Fruit fly (Drosophila melanogaster) whole organism, prepupa: Measurements from ENCODE around the gene CG43965.
A peak's percentile ranks its signal among the peaks of the same experiment; 100 is the strongest.

Experiments used
- Blimp-1 ChIP-seq: fragments of 200-800 bp; sonication (Bioruptor generic); optimal IDR thresholded peaks from 3 replicates; lab custom pipeline; 2017; ENCODE audit warnings: missing biosample characterization, missing genetic modification characterization, mild to moderate bottlenecking, moderate library complexity, missing genetic modification reagents
- CG10631 ChIP-seq: fragments of 200-800 bp; sonication (Bioruptor generic); optimal IDR thresholded peaks from 2 replicates; lab custom pipeline; 2016; ENCODE audit warnings: missing biosample characterization, missing genetic modification characterization
- CG11294 ChIP-seq: fragments of 200-800 bp; sonication (Bioruptor generic); IDR thresholded peaks from 2 replicates; pipeline ENCODE4 v1.3.6; 2022; ENCODE audit warnings: missing biosample characterization, missing genetic modification characterization
- CG11762 ChIP-seq: fragments of 200-800 bp; sonication (Bioruptor generic); optimal IDR thresholded peaks from 3 replicates; lab custom pipeline; 2016; ENCODE audit warnings: missing biosample characterization, missing genetic modification characterization; ENCODE audit not compliant: insufficient read depth
- CG11902 ChIP-seq: fragments of 200-800 bp; sonication (Bioruptor generic); optimal IDR thresholded peaks from 3 replicates; lab custom pipeline; 2016; ENCODE audit warnings: missing biosample characterization, missing genetic modification characterization
- CG15336 ChIP-seq: fragments of 200-800 bp; sonication (Bioruptor generic); IDR thresholded peaks from 2 replicates; pipeline ENCODE4 v1.3.6; 2022; ENCODE audit warnings: missing biosample characterization, missing genetic modification characterization
- CG1621 ChIP-seq: fragments of 200-800 bp; sonication (Bioruptor generic); optimal IDR thresholded peaks from 3 replicates; lab custom pipeline; 2018; ENCODE audit warnings: missing biosample characterization, mild to moderate bottlenecking, missing genetic modification characterization
- CG16779 ChIP-seq: fragments of 200-800 bp; sonication (Bioruptor generic); optimal IDR thresholded peaks from 3 replicates; lab custom pipeline; 2017; ENCODE audit warnings: missing biosample characterization, mild to moderate bottlenecking, missing genetic modification characterization
- CG3032 ChIP-seq: fragments of 200-800 bp; optimal IDR thresholded peaks from 2 replicates; lab custom pipeline; 2019; ENCODE audit warnings: missing biosample characterization, mild to moderate bottlenecking, missing genetic modification characterization, moderate library complexity
- CG31627 ChIP-seq: fragments of 200-800 bp; sonication (Bioruptor generic); optimal IDR thresholded peaks from 3 replicates; lab custom pipeline; 2016; ENCODE audit warnings: missing biosample characterization, missing genetic modification characterization
- CG32006 ChIP-seq: fragments of 200-800 bp; sonication (Bioruptor generic); optimal IDR thresholded peaks from 3 replicates; lab custom pipeline; 2017; ENCODE audit warnings: missing biosample characterization, mild to moderate bottlenecking, missing genetic modification characterization
- CG34406 ChIP-seq: fragments of 200-800 bp; sonication (Bioruptor generic); optimal IDR thresholded peaks from 3 replicates; lab custom pipeline; 2016; ENCODE audit warnings: missing biosample characterization, missing genetic modification characterization
- CG3919 ChIP-seq: fragments of 200-800 bp; sonication (Bioruptor generic); optimal IDR thresholded peaks from 3 replicates; lab custom pipeline; 2016; ENCODE audit warnings: missing biosample characterization, missing genetic modification characterization
- CG6163 ChIP-seq: fragments of 200-800 bp; sonication (Bioruptor generic); IDR thresholded peaks from 3 replicates; pipeline ENCODE4 v1.3.6; 2022; ENCODE audit warnings: missing biosample characterization, missing genetic modification characterization
- CG6276 ChIP-seq: fragments of 200-800 bp; sonication (Bioruptor generic); optimal IDR thresholded peaks from 2 replicates; lab custom pipeline; 2017; ENCODE audit warnings: missing biosample characterization, mild to moderate bottlenecking, missing genetic modification characterization
- CG6792 ChIP-seq: fragments of 200-800 bp; sonication (Bioruptor generic); optimal IDR thresholded peaks from 3 replicates; lab custom pipeline; 2016; ENCODE audit warnings: missing biosample characterization, missing genetic modification characterization
- CG6854 ChIP-seq: fragments of 200-800 bp; sonication (Bioruptor generic); optimal IDR thresholded peaks from 2 replicates; lab custom pipeline; 2017; ENCODE audit warnings: missing biosample characterization, mild to moderate bottlenecking, missing genetic modification characterization
- CG7368 ChIP-seq: fragments of 200-800 bp; sonication (Bioruptor generic); optimal IDR thresholded peaks from 3 replicates; lab custom pipeline; 2016; ENCODE audit warnings: missing biosample characterization, missing genetic modification characterization
- CG8119 ChIP-seq: fragments of 200-800 bp; sonication (Bioruptor generic); IDR thresholded peaks from 3 replicates; pipeline ENCODE4 v1.3.6; 2022; ENCODE audit warnings: missing biosample characterization, missing genetic modification characterization
- CG8632 ChIP-seq: fragments of 200-800 bp; sonication (Bioruptor generic); optimal IDR thresholded peaks from 3 replicates; lab custom pipeline; 2016; ENCODE audit warnings: missing biosample characterization, missing genetic modification characterization
- CG9139 ChIP-seq: fragments of 200-800 bp; sonication (Bioruptor generic); optimal IDR thresholded peaks from 3 replicates; lab custom pipeline; 2017; ENCODE audit warnings: missing biosample characterization, mild to moderate bottlenecking, missing genetic modification characterization
- Eip93F ChIP-seq: fragments of 200-800 bp; sonication (Bioruptor generic); optimal IDR thresholded peaks from 2 replicates; lab custom pipeline; 2016; ENCODE audit warnings: missing biosample characterization, mild to moderate bottlenecking, missing genetic modification characterization
- Ets21C ChIP-seq: fragments of 200-800 bp; sonication (Bioruptor generic); optimal IDR thresholded peaks from 3 replicates; lab custom pipeline; 2016; ENCODE audit warnings: missing biosample characterization, missing genetic modification characterization
- Ets96B ChIP-seq: fragments of 200-800 bp; optimal IDR thresholded peaks from 2 replicates; lab custom pipeline; 2019; ENCODE audit warnings: missing biosample characterization, mild to moderate bottlenecking, missing genetic modification characterization, moderate library complexity
- Gug ChIP-seq: fragments of 200-800 bp; sonication (Bioruptor generic); IDR thresholded peaks from 2 replicates; pipeline ENCODE4 v1.3.6; 2022; ENCODE audit warnings: missing biosample characterization, missing genetic modification characterization
- Hr38 ChIP-seq: sonication (Bioruptor generic); optimal IDR thresholded peaks from 2 replicates; lab custom pipeline; 2016; ENCODE audit warnings: missing biosample characterization, missing genetic modification characterization
- Hr39 ChIP-seq: fragments of 200-800 bp; sonication (Bioruptor generic); optimal IDR thresholded peaks from 2 replicates; lab custom pipeline; 2016; ENCODE audit warnings: missing biosample characterization, missing genetic modification characterization
- Hr4 ChIP-seq: fragments of 200-800 bp; sonication (Bioruptor generic); optimal IDR thresholded peaks from 3 replicates; lab custom pipeline; 2016; ENCODE audit warnings: missing biosample characterization, missing genetic modification characterization
- Lpt ChIP-seq: fragments of 200-800 bp; sonication (Bioruptor generic); optimal IDR thresholded peaks from 3 replicates; lab custom pipeline; 2016; ENCODE audit warnings: missing biosample characterization, missing genetic modification characterization
- Met ChIP-seq: fragments of 200-800 bp; sonication (Bioruptor generic); optimal IDR thresholded peaks from 3 replicates; lab custom pipeline; 2016; ENCODE audit warnings: missing biosample characterization, missing genetic modification characterization
- OdsH ChIP-seq: fragments of 200-800 bp; sonication (Bioruptor generic); optimal IDR thresholded peaks from 3 replicates; lab custom pipeline; 2016; ENCODE audit warnings: missing biosample characterization, missing genetic modification characterization
- Sox102F ChIP-seq: fragments of 200-800 bp; sonication (Bioruptor generic); optimal IDR thresholded peaks from 2 replicates; lab custom pipeline; 2016; ENCODE audit warnings: missing biosample characterization, mild to moderate bottlenecking, missing genetic modification characterization
- Sox14 ChIP-seq: fragments of 200-800 bp; sonication (Bioruptor generic); optimal IDR thresholded peaks from 3 replicates; lab custom pipeline; 2016; ENCODE audit warnings: missing biosample characterization, missing genetic modification characterization
- Sox15 ChIP-seq: fragments of 200-800 bp; sonication (Bioruptor generic); optimal IDR thresholded peaks from 3 replicates; lab custom pipeline; 2016; ENCODE audit warnings: missing biosample characterization, missing genetic modification characterization
- achi ChIP-seq: fragments of 200-800 bp; sonication (Bioruptor generic); optimal IDR thresholded peaks from 3 replicates; lab custom pipeline; 2016; ENCODE audit warnings: missing biosample characterization, missing genetic modification characterization
- cyc ChIP-seq: fragments of 200-800 bp; sonication (Bioruptor generic); optimal IDR thresholded peaks from 3 replicates; lab custom pipeline; 2016; ENCODE audit warnings: missing biosample characterization, missing genetic modification characterization
- dsx ChIP-seq: fragments of 200-800 bp; optimal IDR thresholded peaks from 3 replicates; lab custom pipeline; 2019; ENCODE audit warnings: missing biosample characterization, mild to moderate bottlenecking, missing genetic modification characterization, moderate library complexity; ENCODE audit not compliant: poor library complexity, severe bottlenecking
- esn ChIP-seq: fragments of 200-800 bp; sonication (Bioruptor generic); optimal IDR thresholded peaks from 2 replicates; lab custom pipeline; 2016; ENCODE audit warnings: missing biosample characterization, mild to moderate bottlenecking, missing genetic modification characterization, moderate library complexity
- fd59A ChIP-seq: fragments of 200-800 bp; sonication (Bioruptor generic); optimal IDR thresholded peaks from 2 replicates; lab custom pipeline; 2017; ENCODE audit warnings: missing biosample characterization, mild to moderate bottlenecking, missing genetic modification characterization, missing genetic modification reagents
- fd85E ChIP-seq: fragments of 200-800 bp; sonication (Bioruptor generic); optimal IDR thresholded peaks from 3 replicates; lab custom pipeline; 2016; ENCODE audit warnings: missing biosample characterization, missing genetic modification characterization
- fkh ChIP-seq: fragments of 200-800 bp; sonication (Bioruptor generic); optimal IDR thresholded peaks from 3 replicates; lab custom pipeline; 2017; ENCODE audit warnings: missing biosample characterization, mild to moderate bottlenecking, missing genetic modification characterization, moderate library complexity
- lz ChIP-seq: fragments of 200-800 bp; sonication (Bioruptor generic); optimal IDR thresholded peaks from 3 replicates; lab custom pipeline; 2016; ENCODE audit warnings: missing biosample characterization, missing genetic modification characterization
- net ChIP-seq: fragments of 200-800 bp; sonication (Bioruptor generic); optimal IDR thresholded peaks from 3 replicates; lab custom pipeline; 2016; ENCODE audit warnings: missing biosample characterization, missing genetic modification characterization
- salr ChIP-seq, 2 experiments: fragments of 200-800 bp; sonication (Bioruptor generic); optimal IDR thresholded peaks; 3 replicates each; lab custom pipeline; 2016 to 2018; ENCODE audit warnings: missing biosample characterization in 2 of 2, missing genetic modification characterization in 2 of 2, mild to moderate bottlenecking in 1 of 2
- spab ChIP-seq: fragments of 200-800 bp; sonication (Bioruptor generic); optimal IDR thresholded peaks from 2 replicates; lab custom pipeline; 2017; ENCODE audit warnings: missing biosample characterization, mild to moderate bottlenecking, missing genetic modification characterization, missing genetic modification reagents
- ss ChIP-seq, 2 experiments: fragments of 200-800 bp; sonication (Bioruptor generic); optimal IDR thresholded peaks; 2 replicates in 1 of 2; 3 replicates in 1 of 2; lab custom pipeline; 2017 to 2018; ENCODE audit warnings: mild to moderate bottlenecking in 2 of 2, missing biosample characterization in 2 of 2, missing genetic modification characterization in 2 of 2, moderate library complexity in 1 of 2

Gene CG43965

DNA sequence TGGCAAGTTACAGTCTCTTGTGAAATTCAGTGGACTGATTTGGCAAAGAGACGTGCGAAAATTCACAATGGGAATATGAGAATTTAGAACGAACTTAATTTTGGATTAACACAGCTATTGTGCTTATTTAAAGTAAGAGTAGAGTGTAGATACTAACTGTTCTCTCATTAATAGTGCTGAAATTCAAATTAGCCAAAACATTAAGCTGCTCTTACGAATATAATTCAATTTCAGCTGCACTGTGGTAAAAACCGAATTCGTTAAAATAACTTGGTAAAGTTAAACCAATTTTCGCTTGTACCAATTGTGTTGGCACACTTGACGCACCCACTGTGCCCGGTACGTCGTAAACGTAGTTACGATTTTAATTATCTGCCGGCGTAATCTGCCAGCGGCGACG, 42.3 kb upstream of the CG43965 start (continued):
- TF ChIP-seq CG11902 (GFP tag; lab: Kevin White, UChicago) (peak; percentile 63), Hr39 (GFP tag; lab: Kevin White, UChicago) (peak; percentile 69), CG11294 (GFP tag; lab: Robert Waterston, UW) (peak; percentile 24; the same call in 1 of the 2 replicates), CG32006 (GFP tag; lab: Kevin White, UChicago) (peak; percentile 84), CG15336 (GFP tag; lab: Robert Waterston, UW) (peak; percentile 62), fkh (no peak), CG6792 (GFP tag; lab: Kevin White, UChicago) (peak; percentile 68), CG11762 (peak; percentile 67), CG6276 (GFP tag; lab: Kevin White, UChicago) (peak; percentile 74), CG8632 (peak; percentile 59), CG6163 (peak; percentile 65), CG16779 (tag; lab: Kevin White, UChicago) (peak; percentile 35), OdsH (peak; percentile 81), CG6854 (GFP tag; lab: Kevin White, UChicago) (no peak), ss (GFP tag; optimal IDR thresholded peaks at IDR 0.05; lab: Kevin White, UChicago) (peak; percentile 35 to 71), lz (GFP tag; lab: Kevin White, UChicago) (peak; percentile 66)

DNA sequence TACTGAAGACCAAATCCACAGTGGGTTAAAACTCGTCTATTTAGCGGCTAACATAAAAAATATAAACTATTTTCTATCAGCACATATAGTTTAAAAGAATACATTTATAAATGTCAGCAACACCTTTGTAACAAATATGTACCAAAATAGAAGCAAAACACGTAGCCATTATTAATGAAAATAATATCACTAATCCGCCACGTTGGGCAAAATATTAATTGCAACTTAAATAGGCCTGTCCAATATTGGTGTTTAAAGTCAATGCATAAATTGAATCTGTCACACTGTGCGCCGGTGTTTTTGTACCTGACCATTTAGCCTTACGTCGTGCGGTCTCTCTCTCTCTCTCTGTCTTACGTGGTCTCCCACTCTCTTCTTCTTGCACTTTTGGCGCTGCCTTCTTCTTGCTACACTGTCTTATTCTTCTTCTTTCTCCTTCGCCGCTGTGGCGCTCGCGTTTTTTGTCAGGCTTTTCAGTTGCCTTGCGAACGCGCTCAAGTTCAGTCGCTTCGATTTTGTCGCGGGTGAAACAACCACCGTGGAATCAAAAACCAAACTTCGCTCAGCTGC, 40.5 kb upstream of the CG43965 start:
- TF ChIP-seq Gug = peak; percentile 97
- peak; percentile 97 for TF ChIP-seq Hr4
- TF ChIP-seq CG34406 = peak; percentile 98
- peak; percentile 98 for TF ChIP-seq CG6792 (GFP tag; lab: Kevin White, UChicago)
- peak; percentile 90 for TF ChIP-seq Eip93F (GFP tag; lab: Kevin White, UChicago)
- TF ChIP-seq CG10631 (GFP tag; lab: Kevin White, UChicago) = peak; percentile 98
- TF ChIP-seq ss (GFP tag; optimal IDR thresholded peaks at IDR 0.05; lab: Kevin White, UChicago) = peak; percentile 94 to 98
- peak; percentile 94 for TF ChIP-seq Blimp-1
- peak; percentile 99 for TF ChIP-seq OdsH
- TF ChIP-seq Ets21C (GFP tag; lab: Kevin White, UChicago) = peak; percentile 98
- peak; percentile 95 for TF ChIP-seq fd85E (GFP tag; lab: Kevin White, UChicago)
- peak; percentile 96 for TF ChIP-seq CG6854 (GFP tag; lab: Kevin White, UChicago)
- TF ChIP-seq Lpt (GFP tag; lab: Kevin White, UChicago) = peak; percentile 87
- peak; percentile 88 for TF ChIP-seq CG16779 (tag; lab: Kevin White, UChicago)
- TF ChIP-seq salr (GFP tag; optimal IDR thresholded peaks at IDR 0.05; lab: Kevin White, UChicago) = peak; percentile 97 to 99
- peak; percentile 99 for TF ChIP-seq esn
- TF ChIP-seq CG3032 = peak; percentile 99
- peak; percentile 97 for TF ChIP-seq CG32006 (GFP tag; lab: Kevin White, UChicago)
- TF ChIP-seq Sox14 (GFP tag; lab: Kevin White, UChicago) = peak; percentile 99
- peak; percentile 55 for TF ChIP-seq dsx (GFP tag; lab: Kevin White, UChicago)
- TF ChIP-seq Met (GFP tag; lab: Kevin White, UChicago) = peak; percentile 99
- TF ChIP-seq spab (GFP tag; lab: Kevin White, UChicago) = peak; percentile 94
- peak; percentile 98 for TF ChIP-seq Sox102F (GFP tag; lab: Kevin White, UChicago)
- peak; percentile 95 for TF ChIP-seq CG11294 (GFP tag; lab: Robert Waterston, UW)
- peak; percentile 94 for TF ChIP-seq CG15336 (GFP tag; lab: Robert Waterston, UW)
- peak; percentile 97 for TF ChIP-seq CG11762
- peak; percentile 97 for TF ChIP-seq CG7368
- peak; percentile 80 for TF ChIP-seq CG9139 (GFP tag; lab: Kevin White, UChicago)
- peak; percentile 99 for TF ChIP-seq fd59A
- peak; percentile 97 for TF ChIP-seq net (GFP tag; lab: Kevin White, UChicago)
- TF ChIP-seq CG8632 = peak; percentile 98
- TF ChIP-seq Hr39 (GFP tag; lab: Kevin White, UChicago) = peak; percentile 99
- peak; percentile 99 for TF ChIP-seq cyc (GFP tag; lab: Kevin White, UChicago)
- TF ChIP-seq Ets96B (tag; lab: Kevin White, UChicago) = peak; percentile 95
- peak; percentile 72 for TF ChIP-seq fkh
- peak; percentile 95 for TF ChIP-seq CG8119
- peak; percentile 99 for TF ChIP-seq Sox15 (GFP tag; lab: Kevin White, UChicago)
- TF ChIP-seq CG1621 (tag; lab: Kevin White, UChicago) = peak; percentile 98
- peak; percentile 99 for TF ChIP-seq CG31627
- TF ChIP-seq achi (GFP tag; lab: Kevin White, UChicago) = peak; percentile 96
- peak; percentile 39 for TF ChIP-seq Hr38 (GFP tag; lab: Kevin White, UChicago)
- TF ChIP-seq CG3919 (GFP tag; lab: Kevin White, UChicago) = peak; percentile 94
- peak; percentile 99 for TF ChIP-seq lz (GFP tag; lab: Kevin White, UChicago)
